Worm (Caenorhabditis elegans) whole organism, L1 larva: ENCODE measurements around the gene C28A5.1.

Source experiments
- C16A3.4 ChIP-seq: fragments of 150-350 bp; optimal IDR thresholded peaks from 2 replicates; lab custom pipeline; 2014; ENCODE audit warnings: missing biosample characterization, missing genetic modification characterization
- C34B4.2 ChIP-seq: sonication (generic microtip); optimal IDR thresholded peaks from 2 replicates; lab custom pipeline; 2017; ENCODE audit warnings: mild to moderate bottlenecking, missing genetic modification characterization, missing compliant biosample characterization
- F16B12.6 ChIP-seq: fragments of 150-350 bp; optimal IDR thresholded peaks from 2 replicates; lab custom pipeline; 2014; ENCODE audit warnings: missing biosample characterization, missing genetic modification characterization
- Y116A8C.19 ChIP-seq: sonication (generic microtip); optimal IDR thresholded peaks from 2 replicates; lab custom pipeline; 2016; ENCODE audit warnings: missing compliant biosample characterization, missing genetic modification characterization, borderline replicate concordance
- aha-1 ChIP-seq: fragments of 150-350 bp; optimal IDR thresholded peaks from 2 replicates; lab custom pipeline; 2014; ENCODE audit warnings: missing biosample characterization, missing genetic modification characterization
- ama-1 ChIP-seq: fragments of 150-350 bp; optimal IDR thresholded peaks from 2 replicates; lab custom pipeline; 2014
- ceh-88 ChIP-seq: fragments of 200-800 bp; sonication (Bioruptor generic); IDR thresholded peaks from 2 replicates; pipeline ENCODE4 v1.3.6; 2022; ENCODE audit warnings: missing genetic modification characterization, missing compliant biosample characterization
- ceh-90 ChIP-seq: sonication (generic microtip); optimal IDR thresholded peaks from 2 replicates; lab custom pipeline; 2016; ENCODE audit warnings: missing genetic modification characterization, missing compliant biosample characterization
- ces-1 ChIP-seq: fragments of 150-350 bp; optimal IDR thresholded peaks from 2 replicates; lab custom pipeline; 2014; ENCODE audit warnings: missing biosample characterization, missing genetic modification reagents, missing genetic modification characterization
- dpl-1 ChIP-seq, 3 experiments: fragments of 150-350 bp in 2 of 3; sonication (generic microtip) in 1 of 3; optimal IDR thresholded peaks; 2 replicates each; lab custom pipeline; 2014 to 2017; ENCODE audit warnings: missing biosample characterization in 3 of 3, missing genetic modification characterization in 3 of 3, missing genetic modification reagents in 3 of 3
- efl-1 ChIP-seq, 4 experiments: fragments of 150-350 bp; optimal IDR thresholded peaks in 3 of 4; peaks in 1 of 4; 1 replicate in 1 of 4; 2 replicates in 3 of 4; lab custom pipeline; 2014; ENCODE audit warnings: missing biosample characterization in 2 of 4, missing genetic modification characterization in 2 of 4, missing genetic modification reagents in 2 of 4
- egl-13 ChIP-seq: sonication (generic microtip); optimal IDR thresholded peaks from 2 replicates; lab custom pipeline; 2016; ENCODE audit warnings: missing genotype, missing genetic modification reagents, missing genetic modification characterization, missing compliant biosample characterization
- egl-27 ChIP-seq, 2 experiments: fragments of 150-350 bp in 1 of 2; sonication (generic microtip); optimal IDR thresholded peaks; 3 replicates each; lab custom pipeline; 2017 to 2018; ENCODE audit warnings: missing biosample characterization in 2 of 2, missing genetic modification characterization in 2 of 2, missing genetic modification reagents in 2 of 2
- ets-5 ChIP-seq: fragments of 200-800 bp; sonication (Bioruptor generic); IDR thresholded peaks from 2 replicates; pipeline ENCODE4 v1.3.6; 2022; ENCODE audit warnings: missing genetic modification characterization, missing compliant biosample characterization
- fkh-10 ChIP-seq: sonication (generic microtip); optimal IDR thresholded peaks from 2 replicates; lab custom pipeline; 2017; ENCODE audit warnings: missing biosample characterization, missing genetic modification reagents, missing genetic modification characterization
- fkh-4 ChIP-seq: sonication (generic microtip); optimal IDR thresholded peaks from 2 replicates; lab custom pipeline; 2016; ENCODE audit warnings: missing compliant biosample characterization, missing genetic modification characterization, borderline replicate concordance
- fkh-8 ChIP-seq: sonication (generic microtip); optimal IDR thresholded peaks from 2 replicates; lab custom pipeline; 2016; ENCODE audit warnings: mild to moderate bottlenecking, missing genetic modification characterization, missing compliant biosample characterization
- fos-1 ChIP-seq: fragments of 150-350 bp; optimal IDR thresholded peaks from 2 replicates; lab custom pipeline; 2014; ENCODE audit warnings: missing biosample characterization, missing genetic modification characterization
- hpl-2 ChIP-seq: fragments of 150-350 bp; optimal IDR thresholded peaks from 2 replicates; lab custom pipeline; 2014; ENCODE audit warnings: missing biosample characterization, missing genetic modification reagents, missing genetic modification characterization
- isw-1 ChIP-seq: fragments of 200-800 bp; sonication (Bioruptor generic); IDR thresholded peaks from 2 replicates; pipeline ENCODE4 v1.3.6; 2022; ENCODE audit warnings: missing genetic modification characterization, missing compliant biosample characterization
- lin-13 ChIP-seq: fragments of 150-350 bp; optimal IDR thresholded peaks from 2 replicates; lab custom pipeline; 2014; ENCODE audit warnings: missing biosample characterization, missing genetic modification reagents, missing genetic modification characterization
- lin-15B ChIP-seq: fragments of 150-350 bp; sonication (generic microtip); optimal IDR thresholded peaks from 3 replicates; lab custom pipeline; 2014; ENCODE audit warnings: missing biosample characterization, missing genetic modification characterization
- mab-9 ChIP-seq: fragments of 200-800 bp; sonication (Bioruptor generic); IDR thresholded peaks from 2 replicates; pipeline ENCODE4 v1.3.6; 2022; ENCODE audit warnings: missing genetic modification reagents, missing genetic modification characterization, missing compliant biosample characterization
- mdl-1 ChIP-seq, 2 experiments: fragments of 150-350 bp; optimal IDR thresholded peaks; 2 replicates each; lab custom pipeline; 2014 to 2017; ENCODE audit warnings: missing biosample characterization in 2 of 2, missing genetic modification characterization in 2 of 2, inconsistent platforms in 1 of 2
- mef-2 ChIP-seq: fragments of 150-350 bp; optimal IDR thresholded peaks from 2 replicates; lab custom pipeline; 2014; ENCODE audit warnings: missing biosample characterization, missing genetic modification characterization
- mep-1 ChIP-seq: fragments of 150-350 bp; optimal IDR thresholded peaks from 2 replicates; lab custom pipeline; 2014; ENCODE audit warnings: missing biosample characterization, missing genetic modification characterization
- nhr-11 ChIP-seq: fragments of 150-350 bp; optimal IDR thresholded peaks from 2 replicates; lab custom pipeline; 2014; ENCODE audit warnings: missing biosample characterization, missing genetic modification characterization
- nhr-20 ChIP-seq: sonication (generic microtip); optimal IDR thresholded peaks from 2 replicates; lab custom pipeline; 2016; ENCODE audit warnings: mild to moderate bottlenecking, missing genetic modification characterization, missing compliant biosample characterization
- nhr-237 ChIP-seq: fragments of 150-350 bp; optimal IDR thresholded peaks from 2 replicates; lab custom pipeline; 2014; ENCODE audit warnings: missing biosample characterization, missing genetic modification characterization
- nhr-28 ChIP-seq: fragments of 150-350 bp; optimal IDR thresholded peaks from 2 replicates; lab custom pipeline; 2014; ENCODE audit warnings: missing biosample characterization, missing genetic modification characterization
- nhr-76 ChIP-seq: sonication (generic microtip); optimal IDR thresholded peaks from 2 replicates; lab custom pipeline; 2017; ENCODE audit warnings: missing biosample characterization, missing genetic modification characterization
- nhr-85 ChIP-seq: sonication (generic microtip); peaks from one replicate; lab custom pipeline; 2016; ENCODE audit warnings: missing genetic modification characterization, inconsistent platforms, missing compliant biosample characterization
- nhr-90 ChIP-seq: sonication (generic microtip); optimal IDR thresholded peaks from 2 replicates; lab custom pipeline; 2016; ENCODE audit warnings: mild to moderate bottlenecking, missing genetic modification characterization, missing compliant biosample characterization; ENCODE audit not compliant: poor library complexity
- pqm-1 ChIP-seq: sonication (generic microtip); optimal IDR thresholded peaks from 3 replicates; lab custom pipeline; 2017; ENCODE audit warnings: missing biosample characterization, missing genetic modification characterization
- rnt-1 ChIP-seq: sonication (generic microtip); optimal IDR thresholded peaks from 2 replicates; lab custom pipeline; 2016; ENCODE audit warnings: mild to moderate bottlenecking, missing genetic modification characterization, moderate library complexity, missing compliant biosample characterization
- skn-1 ChIP-seq: fragments of 150-350 bp; optimal IDR thresholded peaks from 2 replicates; lab custom pipeline; 2014; ENCODE audit warnings: missing biosample characterization, missing genetic modification characterization
- snu-23 ChIP-seq: sonication (generic microtip); optimal IDR thresholded peaks from 2 replicates; lab custom pipeline; 2016; ENCODE audit warnings: missing genetic modification characterization, missing compliant biosample characterization
- sup-37 ChIP-seq: fragments of 200-800 bp; sonication (Bioruptor generic); optimal IDR thresholded peaks from 2 replicates; lab custom pipeline; 2018; ENCODE audit warnings: mild to moderate bottlenecking, missing genetic modification characterization, missing compliant biosample characterization
- unc-30 ChIP-seq: sonication (generic microtip); optimal IDR thresholded peaks from 2 replicates; lab custom pipeline; 2017; ENCODE audit warnings: missing biosample characterization, missing genetic modification characterization
- zip-4 ChIP-seq: fragments of 200-800 bp; sonication (Bioruptor generic); optimal IDR thresholded peaks from 2 replicates; lab custom pipeline; 2018; ENCODE audit warnings: mild to moderate bottlenecking, missing genetic modification characterization, moderate library complexity, missing compliant biosample characterization
- ztf-11 ChIP-seq, 2 experiments: sonication (generic microtip); optimal IDR thresholded peaks; 2 replicates each; lab custom pipeline; 2016 to 2017; ENCODE audit warnings: missing genetic modification characterization in 2 of 2, missing biosample characterization in 1 of 2, missing compliant biosample characterization in 1 of 2
- ztf-4 ChIP-seq: fragments of 150-350 bp; optimal IDR thresholded peaks from 2 replicates; lab custom pipeline; 2014; ENCODE audit warnings: missing biosample characterization, missing genetic modification characterization

The C28A5.1 gene

DNA sequence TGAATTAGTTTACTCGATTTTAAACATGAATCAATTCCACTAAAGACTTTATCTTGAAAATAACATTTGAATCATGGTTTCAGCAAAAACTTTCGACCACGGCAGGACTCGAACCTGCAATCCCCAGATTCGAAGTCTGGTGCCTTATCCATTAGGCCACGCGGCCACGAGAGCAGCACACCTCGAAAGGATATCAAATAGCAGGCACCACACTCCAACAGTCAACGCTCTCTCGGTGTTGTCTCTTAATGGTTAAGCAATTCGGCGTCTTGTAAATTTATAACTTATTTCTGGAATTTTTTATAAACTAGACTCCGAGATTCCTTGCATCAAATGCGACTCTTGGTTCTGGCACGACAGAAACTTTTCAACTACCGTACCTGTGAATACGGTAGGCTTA is 36.6 kb upstream of the C28A5.1 start (continued):
- peak; percentile 58 for TF ChIP-seq nhr-90 (tag; lab: Kevin White, UChicago)
- no peak for TF ChIP-seq sup-37
- no peak for TF ChIP-seq unc-30 (tag; lab: Kevin White, UChicago)
- no peak for TF ChIP-seq C34B4.2
- no peak for TF ChIP-seq ets-5 (GFP tag; lab: Robert Waterston, UW)
- TF ChIP-seq nhr-237 (tag; lab: Kevin White, UChicago), result no peak
- peak; percentile 26 for TF ChIP-seq skn-1 (tag; lab: Kevin White, UChicago)
- peak in 2 of 3 experiments; percentile 33 to 52 for TF ChIP-seq dpl-1 (GFP tag; optimal IDR thresholded peaks at IDR 0.05; lab: Kevin White, UChicago)
- TF ChIP-seq lin-15B, result no peak
- TF ChIP-seq ama-1 (lab: Kevin White, UChicago), result no peak
- TF ChIP-seq fkh-10, result no peak
- TF ChIP-seq isw-1 (GFP tag; lab: Robert Waterston, UW), result no peak; the same call in 1 of the 2 replicates
- TF ChIP-seq rnt-1 (tag; lab: Kevin White, UChicago), result peak; percentile 50
- TF ChIP-seq mef-2 (tag; lab: Kevin White, UChicago), result no peak
- TF ChIP-seq fkh-8, result peak; percentile 78
- peak; percentile 57 for TF ChIP-seq C16A3.4 (tag; lab: Kevin White, UChicago)
- TF ChIP-seq snu-23, result peak; percentile 82
- TF ChIP-seq nhr-85 (tag; lab: Kevin White, UChicago), result peak; percentile 50
- peak; percentile 53 for TF ChIP-seq nhr-20 (tag; lab: Kevin White, UChicago)
- TF ChIP-seq ztf-11 (tag; optimal IDR thresholded peaks at IDR 0.05; lab: Kevin White, UChicago), result peak in 1 of 2 experiments; percentile 21
- TF ChIP-seq mdl-1 (tag; optimal IDR thresholded peaks at IDR 0.05; lab: Kevin White, UChicago), result peak in 1 of 2 experiments; percentile 34
- no peak for TF ChIP-seq lin-13
- no peak for TF ChIP-seq fkh-4
- no peak for TF ChIP-seq hpl-2
- no peak for TF ChIP-seq F16B12.6 (tag; lab: Kevin White, UChicago)
- TF ChIP-seq ces-1, result no peak
- no peak for TF ChIP-seq aha-1
- no peak for TF ChIP-seq mab-9 (GFP tag; lab: Robert Waterston, UW)
- TF ChIP-seq nhr-28 (tag; lab: Kevin White, UChicago), result no peak
- no peak for TF ChIP-seq ceh-90 (tag; lab: Kevin White, UChicago)
- no peak for TF ChIP-seq pqm-1 (tag; lab: Kevin White, UChicago)
- no peak for TF ChIP-seq egl-27 (tag; optimal IDR thresholded peaks at IDR 0.05; lab: Kevin White, UChicago)

DNA sequence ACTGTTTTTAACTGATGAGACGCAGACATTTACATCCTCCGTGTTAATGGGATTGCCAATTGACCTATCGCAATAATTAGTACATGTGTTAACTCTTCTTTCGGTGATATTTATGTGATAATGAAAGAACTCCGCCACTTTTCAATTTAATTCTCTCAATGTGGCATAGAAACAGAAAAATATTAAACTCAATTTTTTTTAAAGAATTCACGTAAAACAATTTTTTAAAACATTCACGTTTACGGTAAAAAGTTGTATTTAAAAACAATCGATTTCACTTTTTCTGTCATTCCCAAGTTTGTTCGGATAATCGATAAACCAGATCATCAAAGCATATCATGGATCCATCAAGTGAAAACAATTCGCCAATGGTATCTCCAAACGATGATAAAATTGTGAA is 34.7 kb upstream of the C28A5.1 start, which contains the start of gene mstr-2:
Gene mstr-2, plus strand, starts transcription at position 301 of the 400 bp plus-strand sequence.
- TF ChIP-seq egl-27 (tag; optimal IDR thresholded peaks at IDR 0.05; lab: Kevin White, UChicago), result no peak
- TF ChIP-seq nhr-11, result no peak
- TF ChIP-seq ztf-4 (tag; lab: Kevin White, UChicago), result no peak
- no peak for TF ChIP-seq nhr-28 (tag; lab: Kevin White, UChicago)
- no peak for TF ChIP-seq mdl-1 (tag; optimal IDR thresholded peaks at IDR 0.05; lab: Kevin White, UChicago)
- TF ChIP-seq ceh-88 (GFP tag; lab: Robert Waterston, UW), result no peak
- no peak for TF ChIP-seq efl-1 (optimal IDR thresholded peaks at IDR 0.05; lab: Kevin White, UChicago)
- no peak for TF ChIP-seq efl-1 (GFP tag; optimal IDR thresholded peaks at IDR 0.05 in 1 of 2; lab: Kevin White, UChicago)
- TF ChIP-seq pqm-1 (tag; lab: Kevin White, UChicago), result no peak
- no peak for TF ChIP-seq zip-4 (GFP tag; lab: Kevin White, UChicago)
- TF ChIP-seq fos-1 (tag; lab: Kevin White, UChicago), result no peak
- no peak for TF ChIP-seq nhr-76 (tag; lab: Kevin White, UChicago)
- no peak for TF ChIP-seq egl-13 (tag; lab: Kevin White, UChicago)
- no peak for TF ChIP-seq ets-5 (GFP tag; lab: Robert Waterston, UW)
- no peak for TF ChIP-seq rnt-1 (tag; lab: Kevin White, UChicago)
- no peak for TF ChIP-seq nhr-90 (tag; lab: Kevin White, UChicago)
- no peak for TF ChIP-seq aha-1
- no peak for TF ChIP-seq unc-30 (tag; lab: Kevin White, UChicago)
- no peak for TF ChIP-seq Y116A8C.19
- no peak for TF ChIP-seq nhr-85 (tag; lab: Kevin White, UChicago)
- TF ChIP-seq mep-1 (tag; lab: Kevin White, UChicago), result no peak
